Worm (Caenorhabditis elegans) whole organism, early embryonic: Measurements from ENCODE around the gene srx-22.

Experiments
- B0310.2 ChIP-seq: sonication (generic microtip); optimal IDR thresholded peaks from 2 replicates; lab custom pipeline; 2016; ENCODE audit warnings: mild to moderate bottlenecking, missing genetic modification characterization, missing compliant biosample characterization
- F13C5.2 ChIP-seq: sonication (generic microtip); optimal IDR thresholded peaks from 2 replicates; lab custom pipeline; 2017; ENCODE audit warnings: mild to moderate bottlenecking, missing genetic modification characterization, inconsistent platforms, missing compliant biosample characterization
- ama-1 ChIP-seq: fragments of 150-350 bp; optimal IDR thresholded peaks from 2 replicates; lab custom pipeline; 2014
- sea-1 ChIP-seq: fragments of 200-800 bp; sonication (Bioruptor generic); conservative IDR thresholded peaks from 2 replicates; pipeline ENCODE4 v1.3.6; 2022; ENCODE audit warnings: missing genetic modification characterization, missing compliant biosample characterization
- tra-4 ChIP-seq: sonication (generic microtip); optimal IDR thresholded peaks from 2 replicates; lab custom pipeline; 2017; ENCODE audit warnings: missing genetic modification characterization, missing compliant biosample characterization

DNA sequence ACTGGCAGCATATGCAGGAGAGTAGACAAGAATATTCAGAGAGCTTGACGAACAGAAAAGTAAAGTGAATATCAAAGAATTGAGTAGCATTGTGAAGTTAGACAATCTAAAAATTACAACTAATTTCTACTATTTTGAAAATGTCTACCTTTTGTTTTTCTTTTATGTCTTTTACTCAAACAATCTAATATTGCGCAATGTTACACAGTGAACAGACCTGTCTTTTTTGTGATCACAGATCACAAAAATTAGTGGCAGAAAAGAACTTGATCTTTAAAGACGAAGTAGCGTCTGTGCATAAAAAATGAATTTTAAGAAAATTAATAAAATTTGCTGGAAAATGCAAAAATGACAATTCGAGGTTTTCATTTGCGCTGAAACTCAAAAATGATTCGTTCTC, 19.3 kb downstream of the srx-22 start:
- no peak for TF ChIP-seq ama-1 (lab: Kevin White, UChicago)
- TF ChIP-seq sea-1 (GFP tag; lab: Robert Waterston, UW) = no peak
- TF ChIP-seq tra-4 (tag; lab: Kevin White, UChicago) = no peak
- no peak for TF ChIP-seq F13C5.2 (tag; lab: Kevin White, UChicago)
- no peak for TF ChIP-seq B0310.2 (tag; lab: Kevin White, UChicago)
